Worm (Caenorhabditis elegans): ENCODE data around the gene lin-8.
A peak's percentile ranks its signal among the peaks of the same experiment; 100 is the strongest.

The lin-8 gene

DNA sequence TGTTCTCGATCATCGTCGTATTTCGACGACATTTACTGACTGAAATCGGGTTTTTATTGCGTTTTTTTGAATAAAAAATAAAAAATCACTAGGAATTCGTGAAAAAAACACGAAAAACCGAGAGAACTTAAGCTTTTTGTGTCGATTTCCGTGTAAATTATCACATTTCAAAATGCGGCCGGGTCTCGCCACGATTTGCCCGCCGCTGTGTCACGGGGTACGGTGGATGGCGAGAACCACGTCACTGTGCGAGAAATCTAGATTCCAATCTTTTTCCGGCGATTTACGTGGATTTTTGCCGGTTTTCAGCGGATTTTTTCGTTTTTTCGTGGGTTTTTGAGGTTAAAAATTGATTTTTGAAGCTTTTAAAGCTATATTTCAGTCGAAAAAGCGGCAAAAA lies 20.3 kb downstream of the lin-8 start, which contains the start of gene Y25C1A.8 (continued):
- TF ChIP-seq lin-11 (tag; optimal IDR thresholded peaks at IDR 0.05) (peak; percentile 80), fos-1 (tag; optimal IDR thresholded peaks at IDR 0.05) (peak; percentile 82), ZK546.5 (tag; optimal IDR thresholded peaks at IDR 0.05) (peak; percentile 56), peb-1 (tag; optimal IDR thresholded peaks at IDR 0.05) (no peak), aly-2 (tag; optimal IDR thresholded peaks at IDR 0.05) (no peak), nhr-77 (tag; optimal IDR thresholded peaks at IDR 0.05) (no peak), ceh-16 (tag; optimal IDR thresholded peaks at IDR 0.05) (peak; percentile 50), ztf-11 (tag; optimal IDR thresholded peaks at IDR 0.05) (no peak), Y55F3AM.14 (GFP tag; optimal IDR thresholded peaks at IDR 0.05) (peak; percentile 58), C34F6.9 (tag; optimal IDR thresholded peaks at IDR 0.05) (peak; percentile 85), nhr-129 (tag; optimal IDR thresholded peaks at IDR 0.05) (peak; percentile 72), nhr-237 (tag; optimal IDR thresholded peaks at IDR 0.05) (peak; percentile 18), ceh-82 (tag; optimal IDR thresholded peaks at IDR 0.05) (peak; percentile 59), mdl-1 (tag; optimal IDR thresholded peaks at IDR 0.05) (peak in 1 of 2 experiments; percentile 76), nhr-6 (tag; optimal IDR thresholded peaks at IDR 0.05) (peak; percentile 71), lin-13 (GFP tag; optimal IDR thresholded peaks at IDR 0.05) (peak; percentile 88), crh-2 (tag; optimal IDR thresholded peaks at IDR 0.05) (peak; percentile 100), elt-3 (tag; optimal IDR thresholded peaks at IDR 0.05) (no peak), ztf-1 (GFP tag; conservative IDR thresholded peaks at IDR 0.05) (no peak), nhr-12 (tag; optimal IDR thresholded peaks at IDR 0.05) (no peak), skn-1 (tag; optimal IDR thresholded peaks at IDR 0.05) (no peak), egl-27 (tag; optimal IDR thresholded peaks at IDR 0.05) (peak; percentile 80)

DNA sequence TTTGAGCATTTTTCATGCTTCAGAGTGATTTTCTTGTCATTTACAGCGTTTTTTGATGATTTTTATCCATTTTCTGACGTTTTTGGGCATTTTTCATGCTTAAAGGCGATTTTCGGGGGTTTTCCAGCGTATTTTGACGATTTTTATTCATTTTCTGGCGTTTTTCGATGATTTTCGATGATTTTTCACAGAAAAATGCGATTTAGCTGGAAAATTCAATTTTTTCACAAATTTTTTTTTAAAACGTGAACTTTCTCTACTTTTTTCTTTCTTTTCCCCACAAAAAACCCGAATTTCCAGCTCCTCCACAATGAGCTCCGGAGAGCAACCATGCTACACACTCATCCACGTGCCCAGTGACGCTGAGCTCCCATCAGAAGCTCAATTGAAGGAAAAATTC lies 21.9 kb downstream of the lin-8 start, which contains the start of gene copb-1:
copb-1 (plus strand) TSS at position 301 of the 400 bp plus-strand sequence.
- no peak for TF ChIP-seq nhr-12 (tag; optimal IDR thresholded peaks at IDR 0.05)
- TF ChIP-seq skn-1 (tag; optimal IDR thresholded peaks at IDR 0.05), result no peak
- TF ChIP-seq peb-1 (tag; optimal IDR thresholded peaks at IDR 0.05), result no peak
- TF ChIP-seq zag-1 (tag; optimal IDR thresholded peaks at IDR 0.05), result no peak
- TF ChIP-seq unc-62 (GFP tag; optimal IDR thresholded peaks at IDR 0.05), result no peak
- TF ChIP-seq ztf-11 (tag; optimal IDR thresholded peaks at IDR 0.05), result no peak
- TF ChIP-seq mab-5 (tag; optimal IDR thresholded peaks at IDR 0.05), result no peak
- no peak for TF ChIP-seq fos-1 (tag; optimal IDR thresholded peaks at IDR 0.05)
- no peak for TF ChIP-seq lsy-2 (tag; optimal IDR thresholded peaks at IDR 0.05)
- TF ChIP-seq ama-1 (optimal IDR thresholded peaks at IDR 0.05), result no peak
- TF ChIP-seq lin-39 (tag; optimal IDR thresholded peaks at IDR 0.05), result no peak
- TF ChIP-seq mbf-1 (tag; optimal IDR thresholded peaks at IDR 0.05), result no peak
- TF ChIP-seq ceh-82 (tag; optimal IDR thresholded peaks at IDR 0.05), result no peak
- TF ChIP-seq egl-27 (tag; optimal IDR thresholded peaks at IDR 0.05), result no peak
- no peak for TF ChIP-seq lin-13 (GFP tag; optimal IDR thresholded peaks at IDR 0.05)
- no peak for TF ChIP-seq nhr-6 (tag; optimal IDR thresholded peaks at IDR 0.05)
- no peak for TF ChIP-seq gmeb-1 (tag; optimal IDR thresholded peaks at IDR 0.05)
- TF ChIP-seq elt-3 (tag; optimal IDR thresholded peaks at IDR 0.05), result no peak
- TF ChIP-seq ceh-16 (tag; optimal IDR thresholded peaks at IDR 0.05), result no peak
- TF ChIP-seq nhr-129 (tag; optimal IDR thresholded peaks at IDR 0.05), result no peak

DNA sequence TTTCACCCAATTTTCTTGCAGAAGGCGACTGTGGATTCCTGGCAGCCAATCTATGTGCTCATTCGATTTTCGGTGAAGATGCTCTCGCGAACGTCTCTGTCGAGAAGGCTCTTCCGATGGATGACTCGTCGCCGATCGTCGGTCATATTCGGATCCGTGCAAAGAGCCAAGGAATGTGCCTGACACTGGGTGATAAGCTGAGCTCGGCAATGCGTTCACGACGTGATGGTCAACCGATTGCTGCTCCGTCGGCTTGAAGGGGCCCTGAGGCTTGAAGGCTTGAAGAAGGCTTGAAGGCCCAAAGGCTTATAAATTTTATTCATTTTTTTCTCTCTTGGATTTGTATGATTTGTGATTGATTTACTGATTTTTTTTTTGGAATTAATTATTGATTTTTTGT lies 30.5 kb downstream of the lin-8 start:
- TF ChIP-seq mab-5 (tag; optimal IDR thresholded peaks at IDR 0.05) (no peak), egl-27 (tag; optimal IDR thresholded peaks at IDR 0.05) (no peak), lsy-2 (tag; optimal IDR thresholded peaks at IDR 0.05) (no peak), skn-1 (tag; optimal IDR thresholded peaks at IDR 0.05) (no peak), nhr-129 (tag; optimal IDR thresholded peaks at IDR 0.05) (no peak), alr-1 (tag; optimal IDR thresholded peaks at IDR 0.05) (no peak), nhr-12 (tag; optimal IDR thresholded peaks at IDR 0.05) (no peak), zag-1 (tag; optimal IDR thresholded peaks at IDR 0.05) (no peak), mdl-1 (tag; optimal IDR thresholded peaks at IDR 0.05) (no peak), sma-3 (GFP tag; optimal IDR thresholded peaks at IDR 0.05) (no peak), nhr-6 (tag; optimal IDR thresholded peaks at IDR 0.05) (no peak), ZK546.5 (tag; optimal IDR thresholded peaks at IDR 0.05) (no peak)

DNA sequence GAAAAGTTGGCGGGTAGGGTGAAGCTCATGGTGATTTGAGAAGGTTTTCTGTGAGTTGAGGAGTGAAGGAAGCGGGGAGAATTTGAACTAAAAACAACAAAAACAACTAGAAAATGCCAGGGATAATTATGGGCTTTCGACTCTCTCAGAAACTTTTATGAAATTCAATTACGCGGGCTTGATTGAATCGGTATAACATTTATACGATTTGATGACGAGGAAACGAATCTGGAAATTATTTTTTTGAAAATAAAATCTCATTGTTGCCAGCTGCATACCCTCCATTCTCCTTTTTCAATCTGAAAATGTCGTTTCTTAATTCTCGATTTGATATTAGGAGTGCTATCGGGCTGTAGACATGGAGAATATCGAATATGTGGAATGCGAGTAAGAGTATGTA lies 34.6 kb downstream of the lin-8 start, which contains the start of gene srg-21:
srg-21 (minus strand) TSS at position 101 of the 400 bp plus-strand sequence.
- TF ChIP-seq sem-4 (tag; optimal IDR thresholded peaks at IDR 0.05) (no peak), elt-3 (tag; optimal IDR thresholded peaks at IDR 0.05) (no peak), C34F6.9 (tag; optimal IDR thresholded peaks at IDR 0.05) (no peak), nhr-11 (tag; optimal IDR thresholded peaks at IDR 0.05) (no peak), lin-13 (GFP tag; optimal IDR thresholded peaks at IDR 0.05) (no peak), ztf-11 (tag; optimal IDR thresholded peaks at IDR 0.05) (no peak), unc-55 (GFP tag; optimal IDR thresholded peaks at IDR 0.05) (no peak), zag-1 (tag; optimal IDR thresholded peaks at IDR 0.05) (no peak), ceh-16 (tag; optimal IDR thresholded peaks at IDR 0.05) (no peak), Y55F3AM.14 (GFP tag; optimal IDR thresholded peaks at IDR 0.05) (no peak), mdl-1 (tag; optimal IDR thresholded peaks at IDR 0.05) (no peak), unc-62 (GFP tag; optimal IDR thresholded peaks at IDR 0.05) (no peak), nhr-21 (tag; optimal IDR thresholded peaks at IDR 0.05) (no peak), sma-3 (GFP tag; optimal IDR thresholded peaks at IDR 0.05) (no peak), mbf-1 (tag; optimal IDR thresholded peaks at IDR 0.05) (no peak), peb-1 (tag; optimal IDR thresholded peaks at IDR 0.05) (no peak), sma-9 (GFP tag; optimal IDR thresholded peaks at IDR 0.05) (no peak), sma-9 (tag; optimal IDR thresholded peaks at IDR 0.05) (no peak)
